Fruit fly (Drosophila melanogaster): Measurements from ENCODE around the gene Grip.
A peak's percentile ranks its signal among the peaks of the same experiment; 100 is the strongest.

Gene Grip

DNA sequence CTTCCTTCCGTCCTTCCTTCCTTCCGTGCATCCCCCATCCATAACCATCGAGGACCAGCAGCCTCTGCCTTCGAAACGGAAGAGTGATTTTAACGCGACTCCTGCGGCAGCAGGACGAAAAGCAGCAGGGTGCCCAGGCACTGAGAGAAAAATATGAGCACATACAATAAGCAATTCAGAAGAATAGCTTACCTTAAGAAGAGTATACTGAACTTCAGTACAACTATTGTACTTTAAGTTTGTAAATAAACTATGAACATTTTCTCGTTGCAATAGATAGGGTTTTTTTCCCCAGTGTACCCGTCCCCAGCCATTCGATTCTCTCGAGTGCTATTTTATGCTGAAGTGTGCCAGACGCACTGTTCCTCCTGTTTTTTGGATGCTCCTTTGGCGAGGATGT lies 65.6 kb downstream of the Grip start (continued):
- TF ChIP-seq Nf-YA (GFP tag; IDR thresholded peaks at IDR 0.05) (peak; percentile 43; the same call in 1 of the 2 replicates), CG17359 (tag; optimal IDR thresholded peaks at IDR 0.05) (peak; percentile 79), Deaf1 (tag; optimal IDR thresholded peaks at IDR 0.05) (peak; percentile 41), CG2202 (tag; optimal IDR thresholded peaks at IDR 0.05) (peak; percentile 64), Sry-β (GFP tag; optimal IDR thresholded peaks at IDR 0.05) (no peak), Dad (GFP tag; optimal IDR thresholded peaks at IDR 0.05) (peak; percentile 52), CG3065 (GFP tag; optimal IDR thresholded peaks at IDR 0.05) (no peak), fru (optimal IDR thresholded peaks at IDR 0.05) (no peak), CG30431 (GFP tag; optimal IDR thresholded peaks at IDR 0.05) (peak; percentile 64), btn (GFP tag; optimal IDR thresholded peaks at IDR 0.05) (peak; percentile 83), CG1647 (GFP tag; optimal IDR thresholded peaks at IDR 0.05) (peak; percentile 47), CG4730 (GFP tag; IDR thresholded peaks at IDR 0.05) (0 out of 2 replicates have a peak, but pooled peaks have one; percentile 51), danr (GFP tag; IDR thresholded peaks at IDR 0.05) (peak; percentile 50; the same call in 1 of the 2 replicates), lmd (GFP tag; IDR thresholded peaks at IDR 0.05) (peak; percentile 73), Abd-B (GFP tag; optimal IDR thresholded peaks at IDR 0.05) (peak; percentile 46), CG3726 (GFP tag; IDR thresholded peaks at IDR 0.05) (peak; percentile 71; the same call in 1 of the 3 replicates), Atf6 (GFP tag; IDR thresholded peaks at IDR 0.05) (peak; percentile 60), Dip2 (GFP tag; IDR thresholded peaks at IDR 0.05) (no peak), insv (GFP tag; optimal IDR thresholded peaks at IDR 0.05) (no peak), Oli (tag; optimal IDR thresholded peaks at IDR 0.05) (peak; percentile 79), CG30020 (tag; optimal IDR thresholded peaks at IDR 0.05) (peak; percentile 18), ssp (GFP tag; IDR thresholded peaks at IDR 0.05) (peak; percentile 68), kni (GFP tag; optimal IDR thresholded peaks at IDR 0.05) (peak; percentile 23), CG6175 (GFP tag; IDR thresholded peaks at IDR 0.05) (no peak), CG16779 (GFP tag; IDR thresholded peaks at IDR 0.05) (no peak), bab2 (GFP tag; optimal IDR thresholded peaks at IDR 0.05) (peak; percentile 71), tll (GFP tag; optimal IDR thresholded peaks at IDR 0.05) (no peak), abd-A (tag; optimal IDR thresholded peaks at IDR 0.05) (peak; percentile 61), CG6689 (GFP tag; IDR thresholded peaks at IDR 0.05) (peak; percentile 78), MBD-R2 (GFP tag; IDR thresholded peaks at IDR 0.05) (peak; percentile 40; the same call in 1 of the 2 replicates), zen2 (GFP tag; IDR thresholded peaks at IDR 0.05; ENCODE audit: partially characterized antibody) (no peak), CG9609 (GFP tag; optimal IDR thresholded peaks at IDR 0.05) (peak; percentile 71), CG4854 (GFP tag; optimal IDR thresholded peaks at IDR 0.05) (peak; percentile 21), NC2α (GFP tag; optimal IDR thresholded peaks at IDR 0.05) (peak; percentile 56), kah (GFP tag; optimal IDR thresholded peaks at IDR 0.05) (peak; percentile 59), zfh1 (GFP tag; IDR thresholded peaks at IDR 0.05) (peak; percentile 85), ATbp (GFP tag; optimal IDR thresholded peaks at IDR 0.05) (peak; percentile 85), CG12071 (GFP tag; optimal IDR thresholded peaks at IDR 0.05) (peak; percentile 64), gem (tag; optimal IDR thresholded peaks at IDR 0.05) (peak; percentile 86), tgo (GFP tag; IDR thresholded peaks at IDR 0.05) (peak; percentile 72), lab (GFP tag; optimal IDR thresholded peaks at IDR 0.05) (peak; percentile 86), tna (GFP tag; IDR thresholded peaks at IDR 0.05; ENCODE audit: partially characterized antibody) (no peak), eve (GFP tag; optimal IDR thresholded peaks at IDR 0.05) (peak in 1 of 2 experiments; percentile 92), Pdp1 (GFP tag; optimal IDR thresholded peaks at IDR 0.05) (peak; percentile 71 to 74), CG13123 (GFP tag; optimal IDR thresholded peaks at IDR 0.05) (peak; percentile 7), CG1529 (GFP tag; optimal IDR thresholded peaks at IDR 0.05) (peak; percentile 65), NC2β (GFP tag; optimal IDR thresholded peaks at IDR 0.05) (peak; percentile 74), Blimp-1 (GFP tag; optimal IDR thresholded peaks at IDR 0.05) (peak; percentile 78), Spps (tag; optimal IDR thresholded peaks at IDR 0.05) (peak; percentile 41), Camta (GFP tag; optimal IDR thresholded peaks at IDR 0.05) (peak; percentile 74), Hey (tag; optimal IDR thresholded peaks at IDR 0.05) (peak; percentile 90)
